Worm (Caenorhabditis elegans): ENCODE data around the gene crn-2.

DNA sequence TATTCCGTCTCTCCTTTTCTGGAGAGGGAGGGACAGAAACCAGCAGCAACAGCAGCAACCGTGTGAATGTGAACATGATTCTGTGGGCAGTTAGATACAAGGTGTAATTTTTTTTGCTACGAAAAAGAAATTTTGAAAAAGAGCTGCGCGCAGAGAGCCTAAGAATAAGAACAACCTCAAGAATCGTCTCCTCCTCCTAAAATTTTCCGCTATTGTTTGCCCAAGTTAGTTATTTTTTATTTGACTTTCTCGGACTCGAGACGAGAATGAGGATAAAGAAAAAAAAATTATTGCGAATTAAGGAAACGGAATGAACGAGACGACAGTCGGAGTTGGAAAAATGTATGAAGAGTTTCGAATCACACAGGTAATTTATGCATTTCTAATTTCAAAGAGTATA, 35.8 kb upstream of the crn-2 start, which contains the start of gene glb-5:
- no peak for TF ChIP-seq F37D6.2 (tag; optimal IDR thresholded peaks at IDR 0.05)
- TF ChIP-seq nhr-6 (tag; optimal IDR thresholded peaks at IDR 0.05): no peak
- no peak for TF ChIP-seq ama-1 (optimal IDR thresholded peaks at IDR 0.05)
- TF ChIP-seq ZK546.5 (tag; optimal IDR thresholded peaks at IDR 0.05): no peak
- no peak for TF ChIP-seq lsy-2 (tag; optimal IDR thresholded peaks at IDR 0.05)
- TF ChIP-seq unc-62 (GFP tag; optimal IDR thresholded peaks at IDR 0.05 in 1 of 2): no peak
- TF ChIP-seq unc-62 (tag; optimal IDR thresholded peaks at IDR 0.05): no peak
- TF ChIP-seq F49E8.2 (tag; optimal IDR thresholded peaks at IDR 0.05; ENCODE audit: borderline replicate concordance): no peak
- TF ChIP-seq dmd-6 (GFP tag; IDR thresholded peaks at IDR 0.05): 0 out of 2 replicates have a peak, but pooled peaks have one; percentile 4
- TF ChIP-seq fkh-10 (GFP tag; optimal IDR thresholded peaks at IDR 0.05): no peak
- TF ChIP-seq pha-4 (GFP tag; IDR thresholded peaks at IDR 0.05): no peak
- TF ChIP-seq pha-4 (tag; optimal IDR thresholded peaks at IDR 0.05): no peak
- TF ChIP-seq Y105C5A.15 (GFP tag; IDR thresholded peaks at IDR 0.05): no peak
- TF ChIP-seq attf-4 (tag; optimal IDR thresholded peaks at IDR 0.05): no peak
- TF ChIP-seq nhr-28 (tag; optimal IDR thresholded peaks at IDR 0.05): no peak
- no peak for TF ChIP-seq zip-2 (tag; optimal IDR thresholded peaks at IDR 0.05)
